Worm (Caenorhabditis elegans) whole organism, L1 larva: Measurements from ENCODE around the gene C35D6.4.

Experiments used
- elt-2 ChIP-seq: sonication (generic microtip); optimal IDR thresholded peaks from 2 replicates; lab custom pipeline; 2016; ENCODE audit warnings: missing genetic modification characterization, mild to moderate bottlenecking, inconsistent platforms, missing compliant biosample characterization, missing genetic modification reagents
- fkh-10 ChIP-seq: sonication (generic microtip); optimal IDR thresholded peaks from 2 replicates; lab custom pipeline; 2017; ENCODE audit warnings: missing biosample characterization, missing genetic modification reagents, missing genetic modification characterization
- pqm-1 ChIP-seq: sonication (generic microtip); optimal IDR thresholded peaks from 3 replicates; lab custom pipeline; 2017; ENCODE audit warnings: missing biosample characterization, missing genetic modification characterization

DNA sequence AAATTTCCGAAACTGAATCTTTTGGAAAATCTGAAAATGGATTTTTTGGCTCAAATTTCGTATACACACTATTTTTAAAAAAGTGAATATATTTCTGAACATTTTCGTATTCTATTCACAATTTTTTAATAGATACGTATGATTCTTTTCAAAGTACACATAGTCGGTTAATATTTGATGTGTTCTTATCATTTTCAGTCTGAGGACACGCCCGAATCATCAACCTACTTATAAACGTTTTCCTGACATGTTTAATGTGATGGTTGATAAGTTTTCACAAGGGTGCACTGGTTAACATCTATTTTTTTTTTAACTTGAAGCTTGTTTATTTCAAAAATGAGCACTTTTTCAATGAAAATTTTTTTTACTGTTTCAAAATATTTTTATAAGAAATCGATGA lies 13.8 kb downstream of the C35D6.4 start:
- TF ChIP-seq fkh-10 (GFP tag; lab: Kevin White, UChicago) (no peak), pqm-1 (tag; lab: Kevin White, UChicago) (no peak), elt-2 (no peak)
